Fruit fly (Drosophila melanogaster): ENCODE measurements around the gene pico.

DNA sequence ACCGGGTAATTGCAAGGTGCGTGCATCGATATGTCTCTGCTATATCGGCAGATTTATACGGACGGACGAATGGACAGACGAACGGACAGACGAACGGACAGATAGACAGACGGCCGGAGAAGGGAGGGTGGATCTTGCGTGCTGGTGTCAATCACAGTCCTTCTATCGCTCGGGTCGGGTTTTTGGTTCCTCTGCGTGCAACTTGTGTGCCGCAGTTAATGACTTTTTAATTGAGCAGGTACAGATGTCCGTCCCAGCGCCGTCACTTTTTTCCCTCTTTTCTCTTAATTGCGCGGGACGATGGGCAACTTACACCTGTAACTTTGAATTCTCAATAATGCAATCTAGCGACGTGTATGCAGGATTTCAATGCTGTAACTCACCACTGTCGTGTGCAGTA, 65.0 kb downstream of the pico start:
- no peak for TF ChIP-seq Myc (optimal IDR thresholded peaks at IDR 0.05)
- TF ChIP-seq psq (optimal IDR thresholded peaks at IDR 0.05) = no peak
- TF ChIP-seq ttk (optimal IDR thresholded peaks at IDR 0.05) = no peak
